Worm (Caenorhabditis elegans) whole organism, young adult: ENCODE measurements around the gene F23G4.1.

ENCODE experiments used
- akir-1 ChIP-seq: fragments of 200-800 bp; sonication (Bioruptor generic); optimal IDR thresholded peaks from 2 replicates; lab custom pipeline; 2018; ENCODE audit warnings: mild to moderate bottlenecking, missing genetic modification characterization, moderate library complexity, missing compliant biosample characterization
- aptf-2 ChIP-seq: fragments of 200-800 bp; sonication (Bioruptor generic); conservative IDR thresholded peaks from 2 replicates; pipeline ENCODE4 v1.3.6; 2022; ENCODE audit warnings: missing genetic modification reagents, missing genetic modification characterization, missing compliant biosample characterization
- ceh-79 ChIP-seq: sonication (generic microtip); optimal IDR thresholded peaks from 2 replicates; lab custom pipeline; 2017; ENCODE audit warnings: mild to moderate bottlenecking, missing genetic modification characterization, missing compliant biosample characterization
- dpl-1 ChIP-seq: fragments of 150-350 bp; optimal IDR thresholded peaks from 2 replicates; lab custom pipeline; 2014; ENCODE audit warnings: missing biosample characterization, missing genetic modification reagents, missing genetic modification characterization
- let-526 ChIP-seq: fragments of 200-800 bp; sonication (Bioruptor generic); IDR thresholded peaks from 2 replicates; pipeline ENCODE4 v1.3.6; 2022; ENCODE audit warnings: missing genetic modification reagents, missing genetic modification characterization, missing compliant biosample characterization
- madf-6 ChIP-seq: fragments of 200-800 bp; sonication (Bioruptor generic); IDR thresholded peaks from 2 replicates; pipeline ENCODE4 v1.3.6; 2022; ENCODE audit warnings: missing genetic modification reagents, missing genetic modification characterization, missing compliant biosample characterization
- pha-4 ChIP-seq: fragments of 150-350 bp; sonication (generic microtip); optimal IDR thresholded peaks from 2 replicates; lab custom pipeline; 2014; ENCODE audit warnings: missing biosample characterization, missing genetic modification reagents, missing genetic modification characterization
- tlf-1 ChIP-seq: fragments of 200-800 bp; sonication (Bioruptor generic); optimal IDR thresholded peaks from 2 replicates; lab custom pipeline; 2018; ENCODE audit warnings: mild to moderate bottlenecking, missing genetic modification characterization, missing compliant biosample characterization
- unc-130 ChIP-seq: sonication (generic microtip); optimal IDR thresholded peaks from 2 replicates; lab custom pipeline; 2016; ENCODE audit warnings: missing genetic modification reagents, missing genetic modification characterization, missing compliant biosample characterization
- ztf-25 ChIP-seq: fragments of 200-800 bp; sonication (Bioruptor generic); IDR thresholded peaks from 2 replicates; pipeline ENCODE4 v1.3.6; 2022; ENCODE audit warnings: missing genetic modification reagents, missing genetic modification characterization, missing compliant biosample characterization

- TF ChIP-seq aptf-2 (no peak), unc-130 (GFP tag; lab: Kevin White, UChicago) (no peak), let-526 (GFP tag; lab: Robert Waterston, UW) (no peak), ztf-25 (GFP tag; lab: Robert Waterston, UW) (no peak), madf-6 (GFP tag; lab: Robert Waterston, UW) (no peak), akir-1 (GFP tag; lab: Kevin White, UChicago) (no peak), pha-4 (no peak), tlf-1 (no peak), dpl-1 (GFP tag; lab: Kevin White, UChicago) (no peak), ceh-79 (tag; lab: Kevin White, UChicago) (no peak)
Observed at ce11 chrX:6630645-6631044, 27.6 kb upstream of the F23G4.1 start.
